Fruit fly (Drosophila melanogaster): ENCODE results near the gene agt.

DNA sequence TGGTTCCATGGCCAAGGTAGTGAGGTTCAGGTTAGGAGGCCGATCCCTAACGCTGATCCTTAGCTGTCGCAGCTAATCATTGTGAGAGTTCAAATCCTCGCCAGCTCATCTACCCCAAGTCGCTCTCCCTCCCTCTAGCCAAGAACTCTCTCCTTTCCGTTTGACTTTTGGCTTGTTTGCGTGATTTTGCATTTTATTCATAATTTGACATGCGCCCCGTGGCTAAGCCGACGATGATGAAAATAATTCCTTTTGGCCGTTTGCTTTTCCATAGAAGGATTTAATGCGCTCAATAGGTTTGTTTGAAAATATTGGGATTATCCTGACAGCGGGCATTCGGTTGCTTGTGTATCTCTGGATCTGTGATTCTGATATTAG, 3.4 kb upstream of the agt start:
- TF ChIP-seq Hmx (GFP tag; optimal IDR thresholded peaks at IDR 0.05) (no peak), Ravus (GFP tag; IDR thresholded peaks at IDR 0.05) (no peak), dysf (GFP tag; IDR thresholded peaks at IDR 0.05) (no peak), NK7.1 (GFP tag; optimal IDR thresholded peaks at IDR 0.05) (no peak), CG10209 (GFP tag; optimal IDR thresholded peaks at IDR 0.05) (no peak), Atf3 (GFP tag; optimal IDR thresholded peaks at IDR 0.05) (no peak), CG2678 (tag; optimal IDR thresholded peaks at IDR 0.05) (no peak), vnd (GFP tag; IDR thresholded peaks at IDR 0.05; ENCODE audit: partially characterized antibody) (no peak)

Data from whole organism, embryonic.